Worm (Caenorhabditis elegans) whole organism, early embryonic: Measurements from ENCODE around the gene ceh-62.
A peak's percentile ranks its signal among the peaks of the same experiment; 100 is the strongest.

Experiments
- B0310.2 ChIP-seq: sonication (generic microtip); optimal IDR thresholded peaks from 2 replicates; lab custom pipeline; 2016; ENCODE audit warnings: mild to moderate bottlenecking, missing genetic modification characterization, missing compliant biosample characterization
- F13C5.2 ChIP-seq: sonication (generic microtip); optimal IDR thresholded peaks from 2 replicates; lab custom pipeline; 2017; ENCODE audit warnings: mild to moderate bottlenecking, missing genetic modification characterization, inconsistent platforms, missing compliant biosample characterization
- aly-1 ChIP-seq: sonication (generic microtip); optimal IDR thresholded peaks from 2 replicates; lab custom pipeline; 2016; ENCODE audit warnings: missing genetic modification characterization, missing compliant biosample characterization
- ama-1 ChIP-seq: fragments of 150-350 bp; optimal IDR thresholded peaks from 2 replicates; lab custom pipeline; 2014
- ceh-13 ChIP-seq: fragments of 200-800 bp; sonication (Bioruptor generic); optimal IDR thresholded peaks from 2 replicates; lab custom pipeline; 2018; ENCODE audit warnings: mild to moderate bottlenecking, missing genetic modification characterization, missing compliant biosample characterization
- ceh-36 ChIP-seq: sonication (generic microtip); optimal IDR thresholded peaks from 2 replicates; lab custom pipeline; 2016; ENCODE audit warnings: missing genetic modification characterization, inconsistent platforms, missing compliant biosample characterization
- ets-7 ChIP-seq: sonication (generic microtip); optimal IDR thresholded peaks from 2 replicates; lab custom pipeline; 2016; ENCODE audit warnings: missing genotype, missing genetic modification characterization, missing compliant biosample characterization
- flt-1 ChIP-seq: fragments of 200-800 bp; sonication (Bioruptor generic); IDR thresholded peaks from 2 replicates; pipeline ENCODE4 v1.3.6; 2022; ENCODE audit warnings: missing genetic modification characterization, missing compliant biosample characterization
- hmbx-1 ChIP-seq: sonication (generic microtip); optimal IDR thresholded peaks from 2 replicates; lab custom pipeline; 2016; ENCODE audit warnings: mild to moderate bottlenecking, missing genetic modification characterization, missing compliant biosample characterization
- hmg-4 ChIP-seq: fragments of 200-800 bp; sonication (Bioruptor generic); optimal IDR thresholded peaks from 2 replicates; lab custom pipeline; 2018; ENCODE audit warnings: mild to moderate bottlenecking, missing genetic modification characterization, missing compliant biosample characterization
- hnd-1 ChIP-seq: sonication (generic microtip); optimal IDR thresholded peaks from 2 replicates; lab custom pipeline; 2016; ENCODE audit warnings: missing genetic modification characterization, missing compliant biosample characterization
- pes-1 ChIP-seq: fragments of 200-800 bp; sonication (Bioruptor generic); IDR thresholded peaks from 2 replicates; pipeline ENCODE4 v1.3.6; 2022; ENCODE audit warnings: missing genetic modification reagents, missing genetic modification characterization, missing compliant biosample characterization
- scrt-1 ChIP-seq: fragments of 200-800 bp; sonication (Bioruptor generic); IDR thresholded peaks from 2 replicates; pipeline ENCODE4 v1.3.6; 2022; ENCODE audit warnings: missing genetic modification characterization, missing compliant biosample characterization
- sea-1 ChIP-seq: fragments of 200-800 bp; sonication (Bioruptor generic); conservative IDR thresholded peaks from 2 replicates; pipeline ENCODE4 v1.3.6; 2022; ENCODE audit warnings: missing genetic modification characterization, missing compliant biosample characterization
- tbx-11 ChIP-seq: fragments of 200-800 bp; sonication (Bioruptor generic); IDR thresholded peaks from 2 replicates; pipeline ENCODE4 v1.3.6; 2022; ENCODE audit warnings: missing genetic modification characterization, missing compliant biosample characterization
- tbx-37 ChIP-seq: fragments of 200-800 bp; sonication (Bioruptor generic); conservative IDR thresholded peaks from 2 replicates; pipeline ENCODE4 v1.3.6; 2022; ENCODE audit warnings: missing genetic modification reagents, missing genetic modification characterization, missing compliant biosample characterization
- tra-4 ChIP-seq: sonication (generic microtip); optimal IDR thresholded peaks from 2 replicates; lab custom pipeline; 2017; ENCODE audit warnings: missing genetic modification characterization, missing compliant biosample characterization

Gene ceh-62

ce11 chrII:10808708-10809343 is 3.3 kb downstream of the ceh-62 start, which contains the start of gene R06F6.14:
Gene R06F6.14 (plus strand): TSS chrII:10809293.
- TF ChIP-seq F13C5.2 (tag; lab: Kevin White, UChicago) (no peak), flt-1 (GFP tag; lab: Robert Waterston, UW) (no peak), tra-4 (no peak), pes-1 (GFP tag; lab: Robert Waterston, UW) (no peak), ama-1 (lab: Kevin White, UChicago) (no peak), hmbx-1 (tag; lab: Kevin White, UChicago) (no peak), ets-7 (tag; lab: Kevin White, UChicago) (no peak)

DNA sequence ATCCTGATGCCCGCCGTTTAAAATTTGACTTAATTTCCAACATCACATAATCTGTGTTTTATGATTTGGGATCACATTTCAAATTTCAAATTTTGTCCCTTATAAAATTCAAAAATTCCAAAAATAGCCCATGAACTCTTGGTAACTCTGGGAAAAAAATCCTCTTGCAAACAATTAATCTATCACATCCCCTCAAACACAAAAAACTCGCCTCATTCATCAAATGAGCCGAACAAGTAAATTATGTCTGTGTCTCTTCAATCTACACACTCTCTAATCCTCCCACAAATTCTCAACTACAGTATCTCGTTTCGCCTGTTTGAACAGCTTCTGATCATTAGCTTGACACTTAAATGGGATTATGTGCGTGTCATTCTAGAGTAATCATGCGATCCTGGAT is 5.2 kb downstream of the ceh-62 start, which contains the start of gene msrp-7:
Gene msrp-7 (plus strand): TSS at position 301 of the 400 bp plus-strand sequence.
- no peak for TF ChIP-seq tbx-11 (GFP tag; lab: Robert Waterston, UW)
- no peak for TF ChIP-seq tra-4
- TF ChIP-seq F13C5.2 (tag; lab: Kevin White, UChicago): no peak
- no peak for TF ChIP-seq hmg-4 (GFP tag; lab: Kevin White, UChicago)
- TF ChIP-seq aly-1 (tag; lab: Kevin White, UChicago): no peak
- TF ChIP-seq scrt-1: no peak
- no peak for TF ChIP-seq ama-1 (lab: Kevin White, UChicago)
- TF ChIP-seq flt-1 (GFP tag; lab: Robert Waterston, UW): no peak
- no peak for TF ChIP-seq B0310.2 (tag; lab: Kevin White, UChicago)
- TF ChIP-seq pes-1 (GFP tag; lab: Robert Waterston, UW): no peak
- no peak for TF ChIP-seq tbx-37 (GFP tag; lab: Robert Waterston, UW)
- TF ChIP-seq sea-1 (GFP tag; lab: Robert Waterston, UW): no peak
- TF ChIP-seq ets-7 (tag; lab: Kevin White, UChicago): no peak
- no peak for TF ChIP-seq ceh-36 (tag; lab: Kevin White, UChicago)
- TF ChIP-seq ceh-13 (GFP tag; lab: Kevin White, UChicago): no peak
- TF ChIP-seq hnd-1 (tag; lab: Kevin White, UChicago): no peak
- TF ChIP-seq hmbx-1 (tag; lab: Kevin White, UChicago): no peak

DNA sequence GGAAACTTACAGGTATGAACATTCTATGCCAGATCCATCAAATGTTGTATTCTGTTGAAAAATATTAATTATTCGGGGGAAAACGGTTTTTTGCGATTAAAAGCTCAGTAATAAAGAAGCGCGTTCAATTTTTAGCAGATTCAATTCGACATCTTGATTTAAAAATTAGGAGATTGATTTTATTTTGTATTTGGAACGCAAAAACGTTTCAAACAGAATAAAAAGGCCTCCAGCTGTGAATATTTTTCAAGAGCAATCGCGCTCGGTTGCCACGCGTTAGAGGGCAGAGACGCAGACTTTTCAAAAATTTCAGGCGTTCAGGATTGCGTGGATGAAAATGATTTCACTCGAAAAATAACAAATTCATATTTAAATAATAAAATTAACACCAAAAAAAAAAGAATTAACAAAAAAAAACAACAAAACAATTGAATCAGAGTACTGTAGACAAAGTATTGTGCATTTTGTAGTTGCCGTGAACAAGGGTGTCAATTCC is 14.4 kb downstream of the ceh-62 start, which contains the start of gene R06F6.8:
Gene R06F6.8 (minus strand): TSS at position 51 of the 496 bp plus-strand sequence.
- TF ChIP-seq ets-7 (tag; lab: Kevin White, UChicago) (no peak), ceh-36 (tag; lab: Kevin White, UChicago) (no peak), pes-1 (GFP tag; lab: Robert Waterston, UW) (0 out of 2 replicates have a peak, but pooled peaks have one; percentile 13)

- TF ChIP-seq aly-1 (tag; lab: Kevin White, UChicago) (no peak), tbx-37 (GFP tag; lab: Robert Waterston, UW) (no peak), tbx-11 (GFP tag; lab: Robert Waterston, UW) (no peak), B0310.2 (tag; lab: Kevin White, UChicago) (no peak), F13C5.2 (tag; lab: Kevin White, UChicago) (no peak), tra-4 (no peak), ets-7 (tag; lab: Kevin White, UChicago) (no peak), hmbx-1 (tag; lab: Kevin White, UChicago) (no peak), ceh-13 (GFP tag; lab: Kevin White, UChicago) (no peak), hmg-4 (GFP tag; lab: Kevin White, UChicago) (no peak), hnd-1 (tag; lab: Kevin White, UChicago) (no peak), ama-1 (lab: Kevin White, UChicago) (no peak), ceh-36 (tag; lab: Kevin White, UChicago) (no peak), flt-1 (GFP tag; lab: Robert Waterston, UW) (no peak), sea-1 (GFP tag; lab: Robert Waterston, UW) (no peak)
Observed at ce11 chrII:10820679-10821078, 15.1 kb downstream of the ceh-62 start, which contains the start of gene ech-4. Gene ech-4 (plus strand): TSS chrII:10821031.

- TF ChIP-seq hmbx-1 (tag; lab: Kevin White, UChicago) (no peak), F13C5.2 (tag; lab: Kevin White, UChicago) (peak; percentile 20), pes-1 (GFP tag; lab: Robert Waterston, UW) (peak; percentile 62; the same call in 1 of the 2 replicates), tra-4 (no peak)
Observed at ce11 chrII:10824046-10824445, 18.5 kb downstream of the ceh-62 start, which contains the start of the genes R06F6.12 and mix-1. Gene R06F6.12 (minus strand): TSS chrII:10824081. Gene mix-1 (plus strand): TSS chrII:10824246.

ce11 chrII:10829081-10829480 is 23.5 kb downstream of the ceh-62 start, which contains the start of gene VM106R.1:
Gene VM106R.1 (minus strand): TSS chrII:10829181.
- no peak for TF ChIP-seq ceh-36 (tag; lab: Kevin White, UChicago)
- no peak for TF ChIP-seq ets-7 (tag; lab: Kevin White, UChicago)

DNA sequence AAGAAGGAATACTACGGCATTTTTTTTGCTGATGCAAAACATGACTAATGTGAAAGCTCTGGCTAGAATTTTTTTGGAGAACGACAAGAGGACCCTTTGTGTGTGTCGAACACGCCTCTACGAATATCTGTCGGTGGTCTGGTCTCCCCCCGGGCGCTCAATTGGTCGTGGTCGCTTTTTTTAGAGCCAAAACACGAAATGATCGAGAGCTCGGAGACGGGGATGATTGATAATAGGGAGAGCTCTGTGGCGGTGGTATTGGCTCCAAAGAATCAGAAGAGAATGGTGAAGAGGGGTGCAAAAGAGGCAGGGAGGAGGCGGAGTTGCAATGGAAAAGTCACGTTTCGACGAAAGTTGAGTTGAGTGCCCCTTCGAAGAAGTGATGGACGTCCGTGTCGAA is 24.0 kb downstream of the ceh-62 start:
- TF ChIP-seq tbx-11 (GFP tag; lab: Robert Waterston, UW) (no peak), ceh-36 (tag; lab: Kevin White, UChicago) (no peak), B0310.2 (tag; lab: Kevin White, UChicago) (no peak), tra-4 (no peak), F13C5.2 (tag; lab: Kevin White, UChicago) (no peak), hmbx-1 (tag; lab: Kevin White, UChicago) (no peak), ama-1 (lab: Kevin White, UChicago) (no peak), ets-7 (tag; lab: Kevin White, UChicago) (no peak), ceh-13 (GFP tag; lab: Kevin White, UChicago) (no peak), pes-1 (GFP tag; lab: Robert Waterston, UW) (no peak)
